Fruit fly (Drosophila melanogaster): ENCODE results near the gene Sfp65A.

The Sfp65A gene

DNA sequence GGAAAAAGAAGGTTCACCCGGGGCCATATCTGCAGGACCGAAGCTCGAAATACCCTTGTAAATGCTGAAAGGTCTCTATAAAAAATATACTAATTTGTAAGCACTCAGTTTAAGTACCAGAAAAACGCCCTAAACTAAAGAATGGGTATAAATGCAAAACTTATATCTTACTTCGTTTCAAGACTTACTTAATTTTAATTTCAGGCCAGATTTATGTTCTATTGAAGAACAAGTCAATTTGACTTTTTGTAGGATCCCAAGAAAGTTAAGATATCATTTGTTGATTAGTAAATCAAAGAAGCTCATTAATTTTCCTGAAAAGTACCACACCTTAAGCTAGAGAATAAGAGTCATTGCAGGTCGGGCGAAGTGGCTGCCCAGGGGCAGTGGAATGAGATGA is 7.1 kb downstream of the Sfp65A start:
- TF ChIP-seq Sp1 (GFP tag; optimal IDR thresholded peaks at IDR 0.05) (peak; percentile 19), jim (GFP tag; optimal IDR thresholded peaks at IDR 0.05) (no peak), ey (GFP tag; optimal IDR thresholded peaks at IDR 0.05) (peak; percentile 26), foxo (GFP tag; optimal IDR thresholded peaks at IDR 0.05) (peak in 1 of 2 experiments; percentile 32), br (GFP tag; optimal IDR thresholded peaks at IDR 0.05) (no peak), fru (GFP tag; optimal IDR thresholded peaks at IDR 0.05) (peak; percentile 58), psq (GFP tag; optimal IDR thresholded peaks at IDR 0.05) (peak; percentile 27), OdsH (GFP tag; optimal IDR thresholded peaks at IDR 0.05) (peak; percentile 29), HLH106 (tag; optimal IDR thresholded peaks at IDR 0.05) (peak; percentile 4), tai (GFP tag; optimal IDR thresholded peaks at IDR 0.05) (no peak), Mio (GFP tag; optimal IDR thresholded peaks at IDR 0.05) (no peak), h (GFP tag; optimal IDR thresholded peaks at IDR 0.05) (peak; percentile 31), sage (GFP tag; optimal IDR thresholded peaks at IDR 0.05) (no peak), woc (GFP tag; optimal IDR thresholded peaks at IDR 0.05) (peak; percentile 51), dsf (GFP tag; optimal IDR thresholded peaks at IDR 0.05; ENCODE audit: borderline replicate concordance) (no peak), dmrt93B (GFP tag; optimal IDR thresholded peaks at IDR 0.05) (peak; percentile 24)

DNA sequence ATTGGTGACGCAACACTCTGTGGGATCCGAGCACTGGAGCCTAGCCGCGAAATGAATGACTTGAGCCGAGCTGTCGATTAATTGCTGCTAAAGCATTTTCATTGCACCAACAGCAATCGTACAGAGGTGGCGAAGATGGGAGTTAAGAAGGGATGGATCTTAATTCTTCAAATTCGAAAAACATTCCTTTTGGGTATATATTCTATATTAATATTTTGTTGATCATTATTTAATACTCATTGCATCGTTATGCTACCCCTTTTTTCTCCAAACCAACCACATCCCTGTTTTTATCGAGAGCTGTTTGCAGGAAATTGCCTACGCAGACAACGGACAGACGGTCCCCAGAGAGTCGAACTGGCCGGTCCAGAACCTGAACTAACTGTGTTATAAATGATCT is 8.4 kb downstream of the Sfp65A start:
- TF ChIP-seq ey (GFP tag; optimal IDR thresholded peaks at IDR 0.05) (peak; percentile 53), woc (GFP tag; optimal IDR thresholded peaks at IDR 0.05) (no peak), CG9705 (GFP tag; optimal IDR thresholded peaks at IDR 0.05) (peak; percentile 7), Hnf4 (GFP tag; optimal IDR thresholded peaks at IDR 0.05) (peak; percentile 60), Dif (GFP tag; optimal IDR thresholded peaks at IDR 0.05; ENCODE audit: partially characterized antibody) (no peak), Sp1 (GFP tag; optimal IDR thresholded peaks at IDR 0.05) (peak; percentile 61), foxo (GFP tag; optimal IDR thresholded peaks at IDR 0.05) (peak in 1 of 2 experiments; percentile 68), rgr (GFP tag; optimal IDR thresholded peaks at IDR 0.05) (peak; percentile 70), N (GFP tag; optimal IDR thresholded peaks at IDR 0.05) (no peak), HLH106 (tag; optimal IDR thresholded peaks at IDR 0.05) (peak; percentile 55), Jra (GFP tag; optimal IDR thresholded peaks at IDR 0.05) (peak; percentile 2), OdsH (GFP tag; optimal IDR thresholded peaks at IDR 0.05) (peak; percentile 61), br (GFP tag; optimal IDR thresholded peaks at IDR 0.05) (peak; percentile 45), fru (GFP tag; optimal IDR thresholded peaks at IDR 0.05) (peak; percentile 57), h (GFP tag; optimal IDR thresholded peaks at IDR 0.05) (peak; percentile 74), usp (GFP tag; optimal IDR thresholded peaks at IDR 0.05) (no peak), dmrt93B (GFP tag; optimal IDR thresholded peaks at IDR 0.05) (peak; percentile 24), sage (GFP tag; optimal IDR thresholded peaks at IDR 0.05) (no peak), Dfd (GFP tag; optimal IDR thresholded peaks at IDR 0.05) (no peak), brk (GFP tag; optimal IDR thresholded peaks at IDR 0.05) (peak; percentile 42), psq (GFP tag; optimal IDR thresholded peaks at IDR 0.05) (peak; percentile 24)

DNA sequence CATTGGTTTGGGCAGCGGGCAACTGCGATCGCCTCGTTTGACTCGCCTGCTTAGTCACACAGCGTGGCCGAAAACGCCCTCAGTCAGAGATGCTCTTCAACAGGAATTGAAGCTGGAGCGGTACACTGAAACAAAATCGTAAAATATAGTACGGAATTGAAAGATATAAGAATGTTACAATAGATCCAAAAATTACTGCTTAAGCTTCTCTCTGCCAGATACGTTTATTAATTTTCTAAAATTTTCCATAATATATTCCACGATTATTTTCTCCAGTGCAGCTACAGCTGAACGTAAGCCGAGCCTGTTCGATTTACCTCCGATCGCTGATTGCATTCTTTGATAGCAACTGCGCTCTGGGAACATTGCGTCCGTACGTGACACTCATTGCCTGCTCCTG is 9.1 kb downstream of the Sfp65A start:
- TF ChIP-seq Abd-B (GFP tag; optimal IDR thresholded peaks at IDR 0.05), result no peak
- TF ChIP-seq Dif (GFP tag; optimal IDR thresholded peaks at IDR 0.05; ENCODE audit: partially characterized antibody), result no peak
- TF ChIP-seq rgr (GFP tag; optimal IDR thresholded peaks at IDR 0.05), result peak; percentile 59
- TF ChIP-seq h (GFP tag; optimal IDR thresholded peaks at IDR 0.05), result peak; percentile 63
- no peak for TF ChIP-seq Mio (GFP tag; optimal IDR thresholded peaks at IDR 0.05)
- no peak for TF ChIP-seq Rel (GFP tag; optimal IDR thresholded peaks at IDR 0.05)
- no peak for TF ChIP-seq Rel (tag; optimal IDR thresholded peaks at IDR 0.05)
- TF ChIP-seq jim (GFP tag; optimal IDR thresholded peaks at IDR 0.05), result no peak
- no peak for TF ChIP-seq Vsx2 (GFP tag; optimal IDR thresholded peaks at IDR 0.05; ENCODE audit: partially characterized antibody)
- TF ChIP-seq Hr83 (GFP tag; optimal IDR thresholded peaks at IDR 0.05; ENCODE audit: poor library complexity, severe bottlenecking), result no peak
- no peak for TF ChIP-seq tai (GFP tag; optimal IDR thresholded peaks at IDR 0.05)
- TF ChIP-seq woc (GFP tag; optimal IDR thresholded peaks at IDR 0.05), result peak; percentile 46
- no peak for TF ChIP-seq Hr78 (GFP tag; optimal IDR thresholded peaks at IDR 0.05)
- TF ChIP-seq brk (GFP tag; optimal IDR thresholded peaks at IDR 0.05), result no peak
- no peak for TF ChIP-seq pan (optimal IDR thresholded peaks at IDR 0.05)
- peak; percentile 60 for TF ChIP-seq ey (GFP tag; optimal IDR thresholded peaks at IDR 0.05)
- peak; percentile 79 for TF ChIP-seq CG9705 (GFP tag; optimal IDR thresholded peaks at IDR 0.05)
- peak; percentile 84 for TF ChIP-seq Sp1 (GFP tag; optimal IDR thresholded peaks at IDR 0.05)
- TF ChIP-seq dl (GFP tag; optimal IDR thresholded peaks at IDR 0.05; ENCODE audit: insufficient read depth in 1 of 2, partially characterized antibody in 2 of 2), result no peak
- TF ChIP-seq foxo (GFP tag; optimal IDR thresholded peaks at IDR 0.05), result peak in 1 of 2 experiments; percentile 89
- peak; percentile 64 for TF ChIP-seq OdsH (GFP tag; optimal IDR thresholded peaks at IDR 0.05)
- TF ChIP-seq sage (GFP tag; optimal IDR thresholded peaks at IDR 0.05), result peak; percentile 31
- TF ChIP-seq dmrt93B (GFP tag; optimal IDR thresholded peaks at IDR 0.05), result peak; percentile 71
- no peak for TF ChIP-seq GATAd (GFP tag; optimal IDR thresholded peaks at IDR 0.05)
- TF ChIP-seq lola (GFP tag; optimal IDR thresholded peaks at IDR 0.05), result no peak
- TF ChIP-seq fru (GFP tag; optimal IDR thresholded peaks at IDR 0.05), result peak; percentile 88
- peak; percentile 40 for TF ChIP-seq Jra (GFP tag; optimal IDR thresholded peaks at IDR 0.05)
- TF ChIP-seq sv (GFP tag; optimal IDR thresholded peaks at IDR 0.05), result no peak
- TF ChIP-seq br (GFP tag; optimal IDR thresholded peaks at IDR 0.05), result peak; percentile 61
- TF ChIP-seq psq (GFP tag; optimal IDR thresholded peaks at IDR 0.05), result peak; percentile 59
- TF ChIP-seq HLH106 (tag; optimal IDR thresholded peaks at IDR 0.05), result peak; percentile 74
- no peak for TF ChIP-seq usp (GFP tag; optimal IDR thresholded peaks at IDR 0.05)
- TF ChIP-seq Myc (optimal IDR thresholded peaks at IDR 0.05), result no peak
- peak; percentile 64 for TF ChIP-seq Hnf4 (GFP tag; optimal IDR thresholded peaks at IDR 0.05)
- no peak for TF ChIP-seq N (GFP tag; optimal IDR thresholded peaks at IDR 0.05)

Measured in whole organism, wandering third instar larva.